Worm (Caenorhabditis elegans): Measurements from ENCODE around the gene C06C6.7.
A peak's percentile ranks its signal among the peaks of the same experiment; 100 is the strongest.

C06C6.7 gene

ce11 chrV:15955497-15955896, 36.5 kb upstream of the C06C6.7 start, which contains the start of gene srh-186:
srh-186 (plus strand) TSS chrV:15955797.
- TF ChIP-seq lin-26 (GFP tag; IDR thresholded peaks at IDR 0.05): no peak
- TF ChIP-seq cebp-2 (GFP tag; IDR thresholded peaks at IDR 0.05): no peak
- TF ChIP-seq lsl-1 (GFP tag; optimal IDR thresholded peaks at IDR 0.05): no peak
- no peak for TF ChIP-seq tbp1 (GFP tag; optimal IDR thresholded peaks at IDR 0.05)
- no peak for TF ChIP-seq Y56A3A.18 (GFP tag; IDR thresholded peaks at IDR 0.05)
- no peak for TF ChIP-seq nfyb-1 (GFP tag; IDR thresholded peaks at IDR 0.05)

DNA sequence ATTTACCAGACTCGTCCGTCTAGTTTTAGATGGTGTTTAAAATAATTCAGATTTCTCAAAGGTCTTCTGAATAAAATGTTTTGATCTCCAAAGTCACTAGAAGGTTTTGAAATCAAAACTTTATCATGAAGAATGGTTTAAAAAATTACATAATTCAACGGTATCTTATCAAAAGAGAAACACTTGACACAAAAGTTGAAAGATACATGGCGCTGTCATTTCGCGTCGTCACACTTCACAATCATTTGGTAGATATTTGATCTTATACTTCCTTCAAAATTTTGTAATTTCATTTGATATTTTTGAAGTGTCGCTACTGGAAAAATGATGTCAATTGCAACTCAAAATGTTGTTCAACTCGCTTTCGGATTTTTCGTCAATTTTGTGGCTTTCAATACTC, 34.9 kb upstream of the C06C6.7 start, which contains the start of gene F36G9.3:
TSS of gene F36G9.3 (plus strand) at position 301 of the 400 bp plus-strand sequence.
- TF ChIP-seq snpc-1.3 (tag; optimal IDR thresholded peaks at IDR 0.05; ENCODE audit: insufficient read depth) (no peak), ztf-28 (GFP tag; IDR thresholded peaks at IDR 0.05) (no peak), ztf-26 (tag; optimal IDR thresholded peaks at IDR 0.05) (no peak)

- TF ChIP-seq sdz-38 (tag; optimal IDR thresholded peaks at IDR 0.05): no peak
- peak; percentile 70; the same call in 1 of the 2 replicates for TF ChIP-seq hmg-1.2 (GFP tag; IDR thresholded peaks at IDR 0.05)
Measured at ce11 chrV:15959456-15959855, 32.5 kb upstream of the C06C6.7 start.

DNA sequence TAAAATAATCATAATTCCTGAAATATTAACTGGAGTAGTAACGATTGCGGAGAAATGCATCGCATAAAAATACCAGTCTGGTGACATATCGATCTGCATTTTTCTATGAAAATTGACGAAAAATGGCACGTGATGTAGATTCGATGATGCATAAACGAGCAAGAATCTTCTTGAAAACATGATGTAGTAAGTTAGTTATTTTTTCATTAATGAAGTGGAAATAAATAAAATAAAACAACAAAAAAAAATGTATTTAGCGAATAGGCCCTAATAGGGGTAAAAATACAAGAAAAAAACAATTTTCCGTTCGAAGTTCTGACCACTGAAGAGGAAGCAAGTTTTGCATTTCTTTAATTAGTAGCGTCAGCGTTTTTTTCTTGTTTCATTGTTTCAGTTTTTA, 26.8 kb upstream of the C06C6.7 start, which contains the start of gene sri-2:
TSS of gene sri-2 (minus strand) at position 101 of the 400 bp plus-strand sequence.
- no peak for TF ChIP-seq K11D2.4 (GFP tag; IDR thresholded peaks at IDR 0.05)
- no peak for TF ChIP-seq zim-3 (tag; optimal IDR thresholded peaks at IDR 0.05)

DNA sequence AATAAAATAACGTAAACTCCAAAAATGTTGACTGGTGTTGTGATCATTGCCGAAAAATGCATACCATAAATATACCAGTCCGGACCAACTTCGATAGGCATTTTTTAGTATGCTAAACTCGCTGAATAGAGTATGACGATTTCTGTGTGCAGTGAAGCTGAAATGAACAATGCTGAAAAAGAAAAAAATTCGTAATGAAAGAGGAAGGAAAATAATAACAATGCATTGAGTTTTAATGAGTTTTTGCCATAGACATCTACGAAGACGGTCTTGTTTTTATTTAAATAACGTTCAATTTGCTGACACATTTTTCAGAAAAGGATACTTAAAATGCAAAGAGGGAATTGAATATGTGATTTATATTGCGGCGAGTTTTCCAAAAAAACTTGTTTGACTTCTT, 24.4 kb upstream of the C06C6.7 start, which contains the start of gene sri-1:
TSS of gene sri-1 (minus strand) at position 101 of the 400 bp plus-strand sequence.
- TF ChIP-seq ama-1 (optimal IDR thresholded peaks at IDR 0.05): no peak
- no peak for TF ChIP-seq ama-1 (GFP tag; optimal IDR thresholded peaks at IDR 0.05)

DNA sequence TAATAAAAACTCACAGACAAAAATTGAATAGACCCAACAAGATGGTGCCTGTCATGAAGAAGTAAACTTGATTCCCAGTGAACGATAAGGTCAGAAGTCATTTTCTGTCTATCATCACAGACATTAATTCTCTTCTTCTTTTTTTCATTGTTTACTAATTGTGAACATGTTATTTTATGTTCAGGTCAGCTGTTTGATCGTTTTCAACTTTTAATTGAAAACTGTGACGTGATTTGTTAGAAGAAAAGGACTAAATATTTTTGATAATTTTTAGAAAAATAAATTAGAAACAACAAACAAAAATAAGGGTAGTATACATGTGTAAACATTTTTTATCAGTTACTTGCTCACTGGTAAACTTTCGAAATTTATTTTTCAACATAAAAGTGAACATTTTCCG, 22.3 kb upstream of the C06C6.7 start, which contains the start of gene F36G9.7:
TSS of gene F36G9.7 (minus strand) at position 101 of the 400 bp plus-strand sequence.
- no peak for TF ChIP-seq ceh-79 (tag; optimal IDR thresholded peaks at IDR 0.05)
- TF ChIP-seq lin-54 (GFP tag; optimal IDR thresholded peaks at IDR 0.05): no peak
- no peak for TF ChIP-seq F39B2.1 (GFP tag; IDR thresholded peaks at IDR 0.05)
- TF ChIP-seq B0336.3 (GFP tag; IDR thresholded peaks at IDR 0.05): no peak
- TF ChIP-seq F52B5.7 (tag; optimal IDR thresholded peaks at IDR 0.05): no peak
- TF ChIP-seq B0261.1 (tag; optimal IDR thresholded peaks at IDR 0.05): no peak
- TF ChIP-seq him-1 (tag; optimal IDR thresholded peaks at IDR 0.05): no peak
- no peak for TF ChIP-seq egl-18 (GFP tag; IDR thresholded peaks at IDR 0.05)
- no peak for TF ChIP-seq pha-4 (tag; optimal IDR thresholded peaks at IDR 0.05)
- TF ChIP-seq dpl-1 (GFP tag; optimal IDR thresholded peaks at IDR 0.05): no peak
- no peak for TF ChIP-seq nhr-90 (tag; optimal IDR thresholded peaks at IDR 0.05)
- TF ChIP-seq K12H6.12 (tag; optimal IDR thresholded peaks at IDR 0.05): no peak
- TF ChIP-seq mes-4 (tag; optimal IDR thresholded peaks at IDR 0.05): no peak
- no peak for TF ChIP-seq nhr-27 (tag; optimal IDR thresholded peaks at IDR 0.05)
- no peak for TF ChIP-seq madf-3 (GFP tag; IDR thresholded peaks at IDR 0.05)
- no peak for TF ChIP-seq snpc-1.1 (tag; optimal IDR thresholded peaks at IDR 0.05; ENCODE audit: insufficient read depth)

All from whole organism, young adult.